Fruit fly (Drosophila melanogaster): ENCODE measurements around the gene santa-maria.

santa-maria gene

dm6 chr2L:7424907-7425689 is 25.9 kb downstream of the santa-maria start (continued):
- TF ChIP-seq btn (GFP tag; optimal IDR thresholded peaks at IDR 0.05): no peak
- peak; percentile 50 for TF ChIP-seq bab2 (GFP tag; optimal IDR thresholded peaks at IDR 0.05)
- TF ChIP-seq Antp (GFP tag; optimal IDR thresholded peaks at IDR 0.05): peak; percentile 71
- TF ChIP-seq tna (GFP tag; IDR thresholded peaks at IDR 0.05; ENCODE audit: partially characterized antibody): no peak
- TF ChIP-seq CG4820 (GFP tag; optimal IDR thresholded peaks at IDR 0.05): no peak
- no peak for TF ChIP-seq trem (tag; optimal IDR thresholded peaks at IDR 0.05)
- no peak for TF ChIP-seq sim (GFP tag; IDR thresholded peaks at IDR 0.05)
- no peak for TF ChIP-seq Mad (GFP tag; optimal IDR thresholded peaks at IDR 0.05)
- no peak for TF ChIP-seq Oaz (GFP tag; IDR thresholded peaks at IDR 0.05)
- no peak for TF ChIP-seq CG18764 (GFP tag; optimal IDR thresholded peaks at IDR 0.05)
- TF ChIP-seq insv (GFP tag; optimal IDR thresholded peaks at IDR 0.05): no peak
- TF ChIP-seq pzg (GFP tag; optimal IDR thresholded peaks at IDR 0.05): peak; percentile 6
- no peak for TF ChIP-seq CG3065 (GFP tag; optimal IDR thresholded peaks at IDR 0.05)
- no peak for TF ChIP-seq mld (GFP tag; IDR thresholded peaks at IDR 0.05; ENCODE audit: partially characterized antibody)
- TF ChIP-seq ttk (GFP tag; IDR thresholded peaks at IDR 0.05): no peak
- no peak for TF ChIP-seq CG6683 (GFP tag; optimal IDR thresholded peaks at IDR 0.05)
- TF ChIP-seq CG32532 (GFP tag; IDR thresholded peaks at IDR 0.05): peak; percentile 93
- TF ChIP-seq Dek (tag; optimal IDR thresholded peaks at IDR 0.05): peak; percentile 69
- peak; percentile 53; the same call in 1 of the 2 replicates for TF ChIP-seq CG17612 (GFP tag; IDR thresholded peaks at IDR 0.05)
- TF ChIP-seq oc (tag; optimal IDR thresholded peaks at IDR 0.05): no peak
- TF ChIP-seq cas (GFP tag; IDR thresholded peaks at IDR 0.05): peak; percentile 57; the same call in 1 of the 2 replicates
- peak; percentile 52 for TF ChIP-seq CG9876 (GFP tag; optimal IDR thresholded peaks at IDR 0.05)
- peak; percentile 59 for TF ChIP-seq shn (GFP tag; optimal IDR thresholded peaks at IDR 0.05)
- peak; percentile 45 for TF ChIP-seq unpg (GFP tag; optimal IDR thresholded peaks at IDR 0.05)
- 0 out of 3 replicates have a peak, but pooled peaks have one; percentile 29 for TF ChIP-seq CG34224 (GFP tag; IDR thresholded peaks at IDR 0.05; ENCODE audit: partially characterized antibody)
- TF ChIP-seq CG10543 (GFP tag; optimal IDR thresholded peaks at IDR 0.05): no peak
- no peak for TF ChIP-seq tll (GFP tag; optimal IDR thresholded peaks at IDR 0.05)
- TF ChIP-seq CG14014 (GFP tag; IDR thresholded peaks at IDR 0.05): peak; percentile 81
- TF ChIP-seq ash1 (GFP tag; optimal IDR thresholded peaks at IDR 0.05): no peak
- peak; percentile 90 for TF ChIP-seq mam (GFP tag; optimal IDR thresholded peaks at IDR 0.05)
- TF ChIP-seq Fer2 (tag; optimal IDR thresholded peaks at IDR 0.05): peak; percentile 6
- TF ChIP-seq Atf6 (GFP tag; IDR thresholded peaks at IDR 0.05): peak; percentile 70; the same call in 1 of the 2 replicates
- TF ChIP-seq E2f2 (GFP tag; IDR thresholded peaks at IDR 0.05): 0 out of 2 replicates have a peak, but pooled peaks have one; percentile 11
- TF ChIP-seq CG8290 (GFP tag; optimal IDR thresholded peaks at IDR 0.05): no peak
- peak in 1 of 2 experiments; percentile 89 for TF ChIP-seq CG8290 (tag; optimal IDR thresholded peaks at IDR 0.05)
- no peak for TF ChIP-seq Eip74EF (GFP tag; optimal IDR thresholded peaks at IDR 0.05)
- no peak for TF ChIP-seq CG11398 (GFP tag; optimal IDR thresholded peaks at IDR 0.05)
- peak; percentile 76; the same call in 2 of the 4 replicates for TF ChIP-seq Gug (GFP tag; IDR thresholded peaks at IDR 0.05)
- TF ChIP-seq CG3847 (GFP tag; IDR thresholded peaks at IDR 0.05): peak; percentile 80
- TF ChIP-seq Abd-B (GFP tag; optimal IDR thresholded peaks at IDR 0.05): peak; percentile 37
- TF ChIP-seq gcm (GFP tag; optimal IDR thresholded peaks at IDR 0.05): no peak
- peak; percentile 21 for TF ChIP-seq CG7928 (GFP tag; optimal IDR thresholded peaks at IDR 0.05)
- no peak for TF ChIP-seq hkb (optimal IDR thresholded peaks at IDR 0.05)
- TF ChIP-seq hkb (GFP tag; IDR thresholded peaks at IDR 0.05): peak; percentile 63; the same call in 1 of the 2 replicates
- TF ChIP-seq az2 (GFP tag; optimal IDR thresholded peaks at IDR 0.05): peak; percentile 32
- no peak for TF ChIP-seq hth (optimal IDR thresholded peaks at IDR 0.05)
- no peak for TF ChIP-seq bbx (GFP tag; IDR thresholded peaks at IDR 0.05; ENCODE audit: partially characterized antibody)
- TF ChIP-seq CG3163 (GFP tag; optimal IDR thresholded peaks at IDR 0.05): peak; percentile 27
- TF ChIP-seq CG31365 (tag; optimal IDR thresholded peaks at IDR 0.05): no peak
- peak; percentile 95 for TF ChIP-seq Rfx (GFP tag; IDR thresholded peaks at IDR 0.05)
